Fruit fly (Drosophila melanogaster): ENCODE measurements around the gene nrv1.
A peak's percentile ranks its signal among the peaks of the same experiment; 100 is the strongest.

Gene nrv1

DNA sequence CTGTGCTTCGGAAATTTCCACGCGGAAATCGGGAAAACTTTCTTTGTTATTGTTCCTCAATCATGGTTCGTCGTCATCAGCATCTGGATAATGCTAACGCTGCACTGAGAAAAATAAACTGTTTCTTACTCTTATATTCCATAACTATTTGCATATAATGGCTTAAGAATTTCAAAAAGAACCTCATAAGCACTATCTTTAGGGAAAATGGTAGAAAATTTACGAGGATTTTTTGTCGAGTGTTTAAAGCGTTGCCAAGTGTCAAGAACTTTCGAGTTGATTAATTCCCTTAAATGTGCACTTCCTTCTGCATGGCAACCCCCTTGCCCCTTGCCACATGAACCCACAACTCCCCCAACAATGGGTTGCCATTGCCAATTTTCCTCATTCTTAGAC is 1.3 kb upstream of the nrv1 start (continued):
- TF ChIP-seq dimm (GFP tag; IDR thresholded peaks at IDR 0.05) (no peak), CG13287 (GFP tag; IDR thresholded peaks at IDR 0.05; ENCODE audit: partially characterized antibody) (no peak), Opbp (GFP tag; IDR thresholded peaks at IDR 0.05; ENCODE audit: partially characterized antibody) (no peak), wek (GFP tag; optimal IDR thresholded peaks at IDR 0.05) (peak; percentile 24), Dad (GFP tag; optimal IDR thresholded peaks at IDR 0.05) (peak; percentile 36), CG11504 (tag; optimal IDR thresholded peaks at IDR 0.05) (peak; percentile 47), oc (tag; optimal IDR thresholded peaks at IDR 0.05) (peak; percentile 40), CG34422 (GFP tag; IDR thresholded peaks at IDR 0.05) (peak; percentile 37; the same call in 1 of the 3 replicates), NC2β (GFP tag; optimal IDR thresholded peaks at IDR 0.05) (peak; percentile 55), croc (GFP tag; conservative IDR thresholded peaks at IDR 0.05) (peak; percentile 42; the same call in 2 of the 3 replicates), pan (optimal IDR thresholded peaks at IDR 0.05) (no peak), pan (GFP tag; optimal IDR thresholded peaks at IDR 0.05 in 1 of 2, IDR thresholded peaks at IDR 0.05 in 1 of 2) (peak in 1 of 2 experiments; percentile 57), p53 (GFP tag; optimal IDR thresholded peaks at IDR 0.05) (peak; percentile 12), Ssrp (tag; optimal IDR thresholded peaks at IDR 0.05) (peak; percentile 66), Adf1 (GFP tag; IDR thresholded peaks at IDR 0.05) (no peak), crc (GFP tag; optimal IDR thresholded peaks at IDR 0.05) (peak; percentile 39), CG31441 (GFP tag; IDR thresholded peaks at IDR 0.05) (peak; percentile 67), HHEX (GFP tag; optimal IDR thresholded peaks at IDR 0.05) (peak; percentile 43), nmo (GFP tag; optimal IDR thresholded peaks at IDR 0.05) (peak; percentile 77), Pdp1 (GFP tag; optimal IDR thresholded peaks at IDR 0.05) (peak; percentile 18 to 46), exex (tag; optimal IDR thresholded peaks at IDR 0.05) (no peak), CG6254 (GFP tag; optimal IDR thresholded peaks at IDR 0.05) (peak; percentile 66), CG9727 (GFP tag; optimal IDR thresholded peaks at IDR 0.05) (peak; percentile 19), CG18599 (GFP tag; optimal IDR thresholded peaks at IDR 0.05) (peak; percentile 29), Sry-δ (GFP tag; optimal IDR thresholded peaks at IDR 0.05) (peak; percentile 6), CG11093 (GFP tag; IDR thresholded peaks at IDR 0.05) (no peak), eyg (GFP tag; optimal IDR thresholded peaks at IDR 0.05) (peak; percentile 37), phol (tag; optimal IDR thresholded peaks at IDR 0.05) (peak; percentile 79), Ptx1 (GFP tag; IDR thresholded peaks at IDR 0.05) (peak; percentile 53), br (optimal IDR thresholded peaks at IDR 0.05) (no peak), so (GFP tag; IDR thresholded peaks at IDR 0.05) (no peak), CG1602 (GFP tag; optimal IDR thresholded peaks at IDR 0.05) (peak; percentile 43), org-1 (GFP tag; optimal IDR thresholded peaks at IDR 0.05) (peak; percentile 9), CG7786 (GFP tag; optimal IDR thresholded peaks at IDR 0.05) (peak; percentile 48), da (GFP tag; optimal IDR thresholded peaks at IDR 0.05) (peak; percentile 37), CG11560 (tag; IDR thresholded peaks at IDR 0.05) (peak; percentile 5; the same call in 1 of the 3 replicates), CG4424 (GFP tag; optimal IDR thresholded peaks at IDR 0.05) (peak; percentile 54), slou (GFP tag; optimal IDR thresholded peaks at IDR 0.05) (peak; percentile 15), Dfd (GFP tag; optimal IDR thresholded peaks at IDR 0.05) (no peak), Atf6 (GFP tag; IDR thresholded peaks at IDR 0.05) (peak; percentile 32), CG11085 (GFP tag; IDR thresholded peaks at IDR 0.05) (no peak), Abd-B (GFP tag; optimal IDR thresholded peaks at IDR 0.05) (peak; percentile 17), CG7928 (GFP tag; optimal IDR thresholded peaks at IDR 0.05) (no peak), cato (GFP tag; optimal IDR thresholded peaks at IDR 0.05; ENCODE audit: borderline replicate concordance) (peak; percentile 2), ftz-f1 (GFP tag; optimal IDR thresholded peaks at IDR 0.05) (no peak), Bdp1 (GFP tag; optimal IDR thresholded peaks at IDR 0.05) (no peak), CG8388 (GFP tag; optimal IDR thresholded peaks at IDR 0.05) (peak; percentile 74), grau (tag; optimal IDR thresholded peaks at IDR 0.05) (peak; percentile 61), Stat92E (GFP tag; optimal IDR thresholded peaks at IDR 0.05) (no peak), pum (GFP tag; optimal IDR thresholded peaks at IDR 0.05) (peak; percentile 32), inv (GFP tag; IDR thresholded peaks at IDR 0.05; ENCODE audit: partially characterized antibody) (no peak)
